Fruit fly (Drosophila melanogaster): ENCODE data around the gene alien.

Gene alien

dm6 chr2L:8949919-8950722 is 47.1 kb downstream of the alien start (continued):
- TF ChIP-seq CG4318 (GFP tag; optimal IDR thresholded peaks at IDR 0.05) (peak; percentile 39), CG3919 (GFP tag; optimal IDR thresholded peaks at IDR 0.05) (peak; percentile 73), CG8319 (GFP tag; optimal IDR thresholded peaks at IDR 0.05) (peak; percentile 19), Sox102F (GFP tag; optimal IDR thresholded peaks at IDR 0.05) (peak; percentile 70), fd59A (GFP tag; optimal IDR thresholded peaks at IDR 0.05) (peak; percentile 72), CG6792 (GFP tag; optimal IDR thresholded peaks at IDR 0.05) (peak; percentile 67), CG32006 (GFP tag; optimal IDR thresholded peaks at IDR 0.05) (peak; percentile 65), Hr4 (GFP tag; optimal IDR thresholded peaks at IDR 0.05) (peak; percentile 30), Hr39 (GFP tag; optimal IDR thresholded peaks at IDR 0.05) (peak; percentile 80), achi (GFP tag; optimal IDR thresholded peaks at IDR 0.05) (peak; percentile 63)

- TF ChIP-seq Sox14 (GFP tag; optimal IDR thresholded peaks at IDR 0.05) (peak; percentile 10), CG4318 (GFP tag; optimal IDR thresholded peaks at IDR 0.05) (no peak), Eip75B (GFP tag; optimal IDR thresholded peaks at IDR 0.05) (no peak), salr (GFP tag; optimal IDR thresholded peaks at IDR 0.05) (no peak), CG8119 (GFP tag; IDR thresholded peaks at IDR 0.05) (no peak), net (GFP tag; optimal IDR thresholded peaks at IDR 0.05) (no peak), pdm3 (GFP tag; optimal IDR thresholded peaks at IDR 0.05) (no peak), vri (GFP tag; optimal IDR thresholded peaks at IDR 0.05) (peak; percentile 26), CG3919 (GFP tag; optimal IDR thresholded peaks at IDR 0.05) (no peak), topi (GFP tag; optimal IDR thresholded peaks at IDR 0.05) (no peak), CG6276 (GFP tag; optimal IDR thresholded peaks at IDR 0.05) (no peak), CG6808 (GFP tag; optimal IDR thresholded peaks at IDR 0.05) (no peak), Smox (GFP tag; optimal IDR thresholded peaks at IDR 0.05) (no peak), svp (GFP tag) (peak; percentile 68)
These were observed 48.5 kb downstream of the alien start for dm6 chr2L:8948650-8949049.

DNA sequence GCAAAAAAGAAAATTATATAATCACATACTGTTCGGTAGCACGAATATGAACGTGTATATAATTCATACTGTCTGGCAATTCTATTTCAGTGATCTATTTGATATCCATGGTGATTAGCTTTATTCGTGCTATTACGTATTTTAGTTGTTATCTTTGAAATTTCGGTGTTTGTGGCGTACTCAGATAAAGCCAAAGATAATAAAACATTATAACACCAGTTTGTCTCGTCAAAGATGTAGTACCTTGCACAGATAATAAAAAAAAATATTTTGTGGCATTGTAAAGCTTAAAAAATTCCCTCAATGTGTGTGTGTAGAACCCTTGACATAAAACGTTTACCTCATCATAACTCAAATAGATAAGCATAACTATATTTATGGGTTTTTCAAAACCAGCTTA is 49.2 kb downstream of the alien start:
- TF ChIP-seq Eip75B (GFP tag; optimal IDR thresholded peaks at IDR 0.05), result no peak
- TF ChIP-seq Eip78C (GFP tag), result peak; percentile 32
- no peak for TF ChIP-seq CG31627 (GFP tag; optimal IDR thresholded peaks at IDR 0.05)

DNA sequence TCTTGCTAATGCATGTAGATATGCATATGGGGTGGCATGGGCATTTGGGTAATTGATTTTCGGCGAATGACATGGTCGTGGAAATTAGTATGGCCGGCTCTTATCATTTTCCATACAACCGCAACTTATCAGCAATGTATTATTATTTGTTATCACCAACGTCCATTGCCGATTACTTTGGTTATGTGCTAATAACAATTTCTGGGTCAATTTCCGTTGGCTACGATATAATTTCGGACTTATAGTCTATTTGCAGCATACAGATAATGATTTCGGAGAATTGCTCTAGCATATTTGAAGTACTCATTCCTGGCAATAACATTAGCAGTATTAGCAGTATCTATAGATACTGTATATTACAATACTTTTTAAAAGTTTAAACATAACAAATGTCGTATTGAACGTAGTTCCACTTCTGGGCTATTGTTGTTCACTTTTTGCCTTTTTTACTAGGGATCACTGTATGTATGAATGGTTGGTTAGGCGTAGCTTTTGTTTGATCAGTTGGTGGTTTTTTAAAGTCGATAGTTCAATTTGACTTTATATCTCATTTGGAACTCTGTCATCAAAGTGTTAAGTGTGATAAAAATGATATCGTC is 50.4 kb downstream of the alien start, which contains the start of gene CG46397:
TSS of gene CG46397 (plus strand) at position 549 of the 599 bp plus-strand sequence.
- TF ChIP-seq CG9139 (GFP tag; optimal IDR thresholded peaks at IDR 0.05), result no peak
- peak; percentile 18 for TF ChIP-seq svp (GFP tag)
- TF ChIP-seq vri (GFP tag; optimal IDR thresholded peaks at IDR 0.05), result peak; percentile 89
